Fruit fly (Drosophila melanogaster): ENCODE results near the gene CtIP.
A peak's percentile ranks its signal among the peaks of the same experiment; 100 is the strongest.

The CtIP gene

dm6 chr3L:20447337-20447736 lies 11.3 kb downstream of the CtIP start (continued):
- TF ChIP-seq ATbp (GFP tag; optimal IDR thresholded peaks at IDR 0.05) (peak; percentile 4), CG6854 (GFP tag; optimal IDR thresholded peaks at IDR 0.05) (no peak), CG16779 (GFP tag; IDR thresholded peaks at IDR 0.05) (no peak), lov (optimal IDR thresholded peaks at IDR 0.05) (no peak), lov (GFP tag; IDR thresholded peaks at IDR 0.05) (0 out of 3 replicates have a peak, but pooled peaks have one; percentile 8), tgo (GFP tag; IDR thresholded peaks at IDR 0.05) (peak; percentile 30; the same call in 1 of the 3 replicates), br (optimal IDR thresholded peaks at IDR 0.05) (no peak), CG8388 (GFP tag; optimal IDR thresholded peaks at IDR 0.05) (peak; percentile 35), CkIIα-i1 (GFP tag; IDR thresholded peaks at IDR 0.05) (no peak), esg (GFP tag; conservative IDR thresholded peaks at IDR 0.05) (0 out of 2 replicates have a peak, but pooled peaks have one; percentile 8), dmrt11E (tag; optimal IDR thresholded peaks at IDR 0.05) (peak; percentile 70), grau (tag; optimal IDR thresholded peaks at IDR 0.05) (peak; percentile 87), Sox102F (GFP tag; optimal IDR thresholded peaks at IDR 0.05) (peak; percentile 39), sens (GFP tag) (peak; percentile 70), Dad (GFP tag; optimal IDR thresholded peaks at IDR 0.05) (no peak), Atf-2 (GFP tag; optimal IDR thresholded peaks at IDR 0.05) (no peak), Antp (GFP tag; optimal IDR thresholded peaks at IDR 0.05) (peak; percentile 1)

- no peak for TF ChIP-seq CG14014 (GFP tag; IDR thresholded peaks at IDR 0.05)
- TF ChIP-seq salm (tag; optimal IDR thresholded peaks at IDR 0.05), result peak; percentile 31
- peak; percentile 61 for TF ChIP-seq CG15514 (GFP tag; optimal IDR thresholded peaks at IDR 0.05)
- TF ChIP-seq CG8924 (tag; optimal IDR thresholded peaks at IDR 0.05), result peak; percentile 26
- TF ChIP-seq CG9797 (GFP tag; optimal IDR thresholded peaks at IDR 0.05), result no peak
- peak; percentile 12; the same call in 1 of the 3 replicates for TF ChIP-seq so (GFP tag; IDR thresholded peaks at IDR 0.05)
- TF ChIP-seq onecut (GFP tag; IDR thresholded peaks at IDR 0.05), result peak; percentile 8; the same call in 1 of the 2 replicates
- peak; percentile 80 for TF ChIP-seq MTF-1 (GFP tag; optimal IDR thresholded peaks at IDR 0.05; ENCODE audit: borderline replicate concordance)
- TF ChIP-seq Dip3 (GFP tag; optimal IDR thresholded peaks at IDR 0.05), result no peak
- TF ChIP-seq CG7987 (GFP tag; optimal IDR thresholded peaks at IDR 0.05), result peak; percentile 82
- TF ChIP-seq CrebB (tag; optimal IDR thresholded peaks at IDR 0.05), result peak; percentile 59
- TF ChIP-seq Fer3 (tag; optimal IDR thresholded peaks at IDR 0.05), result peak; percentile 61
- 0 out of 3 replicates have a peak, but pooled peaks have one; percentile 30 for TF ChIP-seq CG11695 (GFP tag; IDR thresholded peaks at IDR 0.05)
- TF ChIP-seq fd3F (GFP tag; optimal IDR thresholded peaks at IDR 0.05), result peak; percentile 61
- peak; percentile 61 for TF ChIP-seq lbe (GFP tag; optimal IDR thresholded peaks at IDR 0.05)
- no peak for TF ChIP-seq HmgZ (tag; optimal IDR thresholded peaks at IDR 0.05)
- TF ChIP-seq Sry-β (GFP tag; optimal IDR thresholded peaks at IDR 0.05), result peak; percentile 15
- TF ChIP-seq ash1 (GFP tag; optimal IDR thresholded peaks at IDR 0.05), result no peak
- 0 out of 2 replicates have a peak, but pooled peaks have one; percentile 23 for TF ChIP-seq seq (GFP tag; IDR thresholded peaks at IDR 0.05)
- peak; percentile 42 for TF ChIP-seq tap (tag; optimal IDR thresholded peaks at IDR 0.05)
- peak; percentile 70 for TF ChIP-seq CG15696 (tag; optimal IDR thresholded peaks at IDR 0.05)
- peak; percentile 39 for TF ChIP-seq CG10209 (GFP tag; optimal IDR thresholded peaks at IDR 0.05)
- TF ChIP-seq CG6813 (GFP tag; optimal IDR thresholded peaks at IDR 0.05), result peak; percentile 83
- TF ChIP-seq CG17568 (GFP tag; optimal IDR thresholded peaks at IDR 0.05), result peak; percentile 68
- peak; percentile 48 for TF ChIP-seq Meics (GFP tag; optimal IDR thresholded peaks at IDR 0.05)
- TF ChIP-seq CG12071 (GFP tag; optimal IDR thresholded peaks at IDR 0.05), result peak; percentile 67
- peak; percentile 52 for TF ChIP-seq CG18599 (GFP tag; optimal IDR thresholded peaks at IDR 0.05)
- TF ChIP-seq Dek (tag; optimal IDR thresholded peaks at IDR 0.05), result peak; percentile 30
- peak; percentile 7 for TF ChIP-seq Blimp-1 (GFP tag; optimal IDR thresholded peaks at IDR 0.05)
- TF ChIP-seq Xrp1 (GFP tag; IDR thresholded peaks at IDR 0.05), result peak; percentile 20; the same call in 1 of the 2 replicates
- peak; percentile 21 for TF ChIP-seq nerfin-1 (tag; optimal IDR thresholded peaks at IDR 0.05)
- TF ChIP-seq bsh (GFP tag; optimal IDR thresholded peaks at IDR 0.05), result peak in 1 of 2 experiments; percentile 5
- TF ChIP-seq CG3281 (GFP tag; optimal IDR thresholded peaks at IDR 0.05), result peak; percentile 80
Observed at dm6 chr3L:20447957-20448356, 11.9 kb downstream of the CtIP start.
